Worm (Caenorhabditis elegans) whole organism, early embryonic: Measurements from ENCODE around the gene T28A11.17.

ENCODE experiments used
- F13C5.2 ChIP-seq: sonication (generic microtip); optimal IDR thresholded peaks from 2 replicates; lab custom pipeline; 2017; ENCODE audit warnings: mild to moderate bottlenecking, missing genetic modification characterization, inconsistent platforms, missing compliant biosample characterization
- aly-1 ChIP-seq: sonication (generic microtip); optimal IDR thresholded peaks from 2 replicates; lab custom pipeline; 2016; ENCODE audit warnings: missing genetic modification characterization, missing compliant biosample characterization
- flt-1 ChIP-seq: fragments of 200-800 bp; sonication (Bioruptor generic); IDR thresholded peaks from 2 replicates; pipeline ENCODE4 v1.3.6; 2022; ENCODE audit warnings: missing genetic modification characterization, missing compliant biosample characterization
- hmbx-1 ChIP-seq: sonication (generic microtip); optimal IDR thresholded peaks from 2 replicates; lab custom pipeline; 2016; ENCODE audit warnings: mild to moderate bottlenecking, missing genetic modification characterization, missing compliant biosample characterization
- hmg-4 ChIP-seq: fragments of 200-800 bp; sonication (Bioruptor generic); optimal IDR thresholded peaks from 2 replicates; lab custom pipeline; 2018; ENCODE audit warnings: mild to moderate bottlenecking, missing genetic modification characterization, missing compliant biosample characterization
- pes-1 ChIP-seq: fragments of 200-800 bp; sonication (Bioruptor generic); IDR thresholded peaks from 2 replicates; pipeline ENCODE4 v1.3.6; 2022; ENCODE audit warnings: missing genetic modification reagents, missing genetic modification characterization, missing compliant biosample characterization
- scrt-1 ChIP-seq: fragments of 200-800 bp; sonication (Bioruptor generic); IDR thresholded peaks from 2 replicates; pipeline ENCODE4 v1.3.6; 2022; ENCODE audit warnings: missing genetic modification characterization, missing compliant biosample characterization
- sea-1 ChIP-seq: fragments of 200-800 bp; sonication (Bioruptor generic); conservative IDR thresholded peaks from 2 replicates; pipeline ENCODE4 v1.3.6; 2022; ENCODE audit warnings: missing genetic modification characterization, missing compliant biosample characterization

The T28A11.17 gene

ce11 chrV:3218604-3219003, 47.5 kb downstream of the T28A11.17 start:
- TF ChIP-seq flt-1 (GFP tag; lab: Robert Waterston, UW) (no peak), hmbx-1 (tag; lab: Kevin White, UChicago) (no peak), pes-1 (GFP tag; lab: Robert Waterston, UW) (no peak), sea-1 (GFP tag; lab: Robert Waterston, UW) (no peak), F13C5.2 (no peak), aly-1 (no peak), scrt-1 (GFP tag; lab: Robert Waterston, UW) (no peak), hmg-4 (GFP tag; lab: Kevin White, UChicago) (no peak)
